Fruit fly (Drosophila melanogaster): ENCODE results near the gene CG31368.

Gene CG31368

dm6 chr3R:11868562-11868961 lies 14.0 kb upstream of the CG31368 start (continued):
- peak; percentile 77 for TF ChIP-seq sr (GFP tag; IDR thresholded peaks at IDR 0.05)
- no peak for TF ChIP-seq CG12155 (GFP tag; optimal IDR thresholded peaks at IDR 0.05)
- no peak for TF ChIP-seq Oli (tag; optimal IDR thresholded peaks at IDR 0.05)
- no peak for TF ChIP-seq CG13424 (tag; optimal IDR thresholded peaks at IDR 0.05)
- TF ChIP-seq org-1 (GFP tag; optimal IDR thresholded peaks at IDR 0.05): no peak
- TF ChIP-seq CG33557 (GFP tag; optimal IDR thresholded peaks at IDR 0.05): no peak
- TF ChIP-seq HLH54F (GFP tag; optimal IDR thresholded peaks at IDR 0.05): no peak
- no peak for TF ChIP-seq NK7.1 (GFP tag; optimal IDR thresholded peaks at IDR 0.05)
- no peak for TF ChIP-seq cas (GFP tag; IDR thresholded peaks at IDR 0.05)
- TF ChIP-seq wdn (GFP tag; IDR thresholded peaks at IDR 0.05): no peak
- peak; percentile 95 for TF ChIP-seq Adf1 (GFP tag; IDR thresholded peaks at IDR 0.05)
- TF ChIP-seq en (GFP tag; optimal IDR thresholded peaks at IDR 0.05): no peak
- TF ChIP-seq CG17912 (GFP tag; optimal IDR thresholded peaks at IDR 0.05): no peak
- TF ChIP-seq trh (GFP tag; optimal IDR thresholded peaks at IDR 0.05): no peak

dm6 chr3R:11869169-11869568 lies 13.4 kb upstream of the CG31368 start, which contains the start of gene CG6959:
Gene CG6959 (minus strand): TSS chr3R:11869460.
- TF ChIP-seq vvl (GFP tag; IDR thresholded peaks at IDR 0.05) (peak; percentile 37; the same call in 1 of the 2 replicates), nerfin-2 (GFP tag; IDR thresholded peaks at IDR 0.05; ENCODE audit: partially characterized antibody) (peak; percentile 46; the same call in 1 of the 2 replicates), bowl (GFP tag; IDR thresholded peaks at IDR 0.05) (peak; percentile 28; the same call in 1 of the 2 replicates), CG15011 (GFP tag; optimal IDR thresholded peaks at IDR 0.05) (no peak), CG42726 (GFP tag; IDR thresholded peaks at IDR 0.05; ENCODE audit: partially characterized antibody) (peak; percentile 50; the same call in 1 of the 2 replicates), CG12769 (tag; optimal IDR thresholded peaks at IDR 0.05) (peak; percentile 78), esg (GFP tag; conservative IDR thresholded peaks at IDR 0.05) (no peak), lbe (GFP tag; optimal IDR thresholded peaks at IDR 0.05) (no peak), CG2199 (GFP tag; IDR thresholded peaks at IDR 0.05) (0 out of 3 replicates have a peak, but pooled peaks have one; percentile 59), CG17328 (GFP tag; IDR thresholded peaks at IDR 0.05) (0 out of 2 replicates have a peak, but pooled peaks have one; percentile 30), klu (GFP tag; IDR thresholded peaks at IDR 0.05) (0 out of 2 replicates have a peak, but pooled peaks have one; percentile 7), chn (GFP tag; optimal IDR thresholded peaks at IDR 0.05) (peak; percentile 17), pb (GFP tag; optimal IDR thresholded peaks at IDR 0.05) (peak; percentile 49), sens (GFP tag) (peak; percentile 78), Drgx (GFP tag; IDR thresholded peaks at IDR 0.05) (peak; percentile 63), cg (GFP tag; optimal IDR thresholded peaks at IDR 0.05) (peak; percentile 23), Doc3 (GFP tag; IDR thresholded peaks at IDR 0.05; ENCODE audit: partially characterized antibody) (no peak), dm (GFP tag; optimal IDR thresholded peaks at IDR 0.05) (peak; percentile 40), CG11456 (GFP tag; IDR thresholded peaks at IDR 0.05) (peak; percentile 50; the same call in 1 of the 3 replicates), Adf1 (GFP tag; IDR thresholded peaks at IDR 0.05) (peak; percentile 98), abd-A (tag; optimal IDR thresholded peaks at IDR 0.05) (peak; percentile 10), NK7.1 (GFP tag; optimal IDR thresholded peaks at IDR 0.05) (no peak), CG4328 (GFP tag; optimal IDR thresholded peaks at IDR 0.05) (no peak), chm (GFP tag; IDR thresholded peaks at IDR 0.05) (peak; percentile 24), ranshi (GFP tag; IDR thresholded peaks at IDR 0.05) (peak; percentile 25; the same call in 1 of the 2 replicates), amos (GFP tag; IDR thresholded peaks at IDR 0.05; ENCODE audit: partially characterized antibody) (peak; percentile 30; the same call in 1 of the 2 replicates), gro (GFP tag; optimal IDR thresholded peaks at IDR 0.05) (peak; percentile 57), CG8765 (GFP tag; IDR thresholded peaks at IDR 0.05) (0 out of 2 replicates have a peak, but pooled peaks have one; percentile 43), slbo (GFP tag; IDR thresholded peaks at IDR 0.05) (peak; percentile 43; the same call in 1 of the 2 replicates), Scr (GFP tag; IDR thresholded peaks at IDR 0.05; ENCODE audit: partially characterized antibody) (0 out of 2 replicates have a peak, but pooled peaks have one; percentile 20), otp (GFP tag; IDR thresholded peaks at IDR 0.05) (peak; percentile 62; the same call in 1 of the 3 replicates), Stat92E (GFP tag; optimal IDR thresholded peaks at IDR 0.05) (no peak), CG16813 (GFP tag; IDR thresholded peaks at IDR 0.05; ENCODE audit: partially characterized antibody) (peak; percentile 9; the same call in 1 of the 3 replicates), Blimp-1 (GFP tag; optimal IDR thresholded peaks at IDR 0.05) (no peak), Bgb (GFP tag; IDR thresholded peaks at IDR 0.05; ENCODE audit: partially characterized antibody) (peak; percentile 60), cato (GFP tag; optimal IDR thresholded peaks at IDR 0.05; ENCODE audit: borderline replicate concordance) (no peak), dysf (GFP tag; IDR thresholded peaks at IDR 0.05) (no peak)

All from whole organism, embryonic.